Worm (Caenorhabditis elegans) whole organism, late embryonic: ENCODE results near the gene C01G10.1.
"Not testable (repeated sequence)": the region's sequence is repeated elsewhere in the genome, so short reads cannot be mapped to it uniquely, and the experiment has no call there.

Experiments used
- F13H6.1 ChIP-seq: sonication (generic microtip); optimal IDR thresholded peaks from 2 replicates; lab custom pipeline; 2016; ENCODE audit warnings: missing genetic modification characterization, missing compliant biosample characterization
- K09A11.1 ChIP-seq: sonication (generic microtip); optimal IDR thresholded peaks from 2 replicates; lab custom pipeline; 2017; ENCODE audit warnings: antibody characterized with exemption, mild to moderate bottlenecking, missing genetic modification characterization, missing compliant biosample characterization; ENCODE audit not compliant: insufficient read depth
- Y22D7AL.16 ChIP-seq: sonication (generic microtip); optimal IDR thresholded peaks from 2 replicates; lab custom pipeline; 2016; ENCODE audit warnings: missing genetic modification characterization, missing compliant biosample characterization
- ahr-1 ChIP-seq: sonication (generic microtip); optimal IDR thresholded peaks from 2 replicates; lab custom pipeline; 2016; ENCODE audit warnings: missing genetic modification characterization, missing compliant biosample characterization
- ama-1 ChIP-seq: fragments of 150-350 bp; optimal IDR thresholded peaks from 2 replicates; lab custom pipeline; 2014
- ceh-19 ChIP-seq: fragments of 200-800 bp; sonication (Bioruptor generic); optimal IDR thresholded peaks from 2 replicates; lab custom pipeline; 2018; ENCODE audit warnings: mild to moderate bottlenecking, missing genetic modification characterization, missing compliant biosample characterization
- ceh-2 ChIP-seq: sonication (generic microtip); optimal IDR thresholded peaks from 2 replicates; lab custom pipeline; 2016; ENCODE audit warnings: missing genotype, missing genetic modification characterization, missing compliant biosample characterization
- ceh-24 ChIP-seq: sonication (generic microtip); optimal IDR thresholded peaks from 2 replicates; lab custom pipeline; 2016; ENCODE audit warnings: mild to moderate bottlenecking, missing genetic modification characterization, missing compliant biosample characterization
- ceh-34 ChIP-seq: sonication (generic microtip); optimal IDR thresholded peaks from 2 replicates; lab custom pipeline; 2016; ENCODE audit warnings: mild to moderate bottlenecking, missing genetic modification characterization, missing compliant biosample characterization
- ceh-45 ChIP-seq: fragments of 200-800 bp; sonication (Bioruptor generic); IDR thresholded peaks from 2 replicates; pipeline ENCODE4 v1.3.6; 2022; ENCODE audit warnings: missing genetic modification reagents, missing genetic modification characterization, missing compliant biosample characterization
- ceh-6 ChIP-seq: fragments of 200-800 bp; sonication (Bioruptor generic); optimal IDR thresholded peaks from 2 replicates; lab custom pipeline; 2018; ENCODE audit warnings: mild to moderate bottlenecking, missing genetic modification characterization, missing compliant biosample characterization
- ceh-9 ChIP-seq: sonication (generic microtip); optimal IDR thresholded peaks from 2 replicates; lab custom pipeline; 2016; ENCODE audit warnings: mild to moderate bottlenecking, missing genetic modification characterization, inconsistent platforms, missing compliant biosample characterization
- fax-1 ChIP-seq: sonication (generic microtip); optimal IDR thresholded peaks from 2 replicates; lab custom pipeline; 2016; ENCODE audit warnings: missing genotype, missing genetic modification characterization, missing compliant biosample characterization
- fkh-10 ChIP-seq: fragments of 150-350 bp; optimal IDR thresholded peaks from 2 replicates; lab custom pipeline; 2014; ENCODE audit warnings: missing biosample characterization, missing genetic modification reagents, missing genetic modification characterization
- fkh-6 ChIP-seq: sonication (generic microtip); optimal IDR thresholded peaks from 2 replicates; lab custom pipeline; 2016; ENCODE audit warnings: missing genetic modification characterization, missing compliant biosample characterization
- gmeb-2 ChIP-seq: sonication (generic microtip); optimal IDR thresholded peaks from 2 replicates; lab custom pipeline; 2016; ENCODE audit warnings: missing genetic modification characterization, inconsistent platforms, missing compliant biosample characterization
- hlh-13 ChIP-seq: fragments of 200-800 bp; sonication (Bioruptor generic); optimal IDR thresholded peaks from 2 replicates; lab custom pipeline; 2018; ENCODE audit warnings: mild to moderate bottlenecking, missing genetic modification characterization, missing compliant biosample characterization
- hlh-30 ChIP-seq: sonication (generic microtip); optimal IDR thresholded peaks from 2 replicates; lab custom pipeline; 2017; ENCODE audit warnings: antibody characterized with exemption, missing genetic modification characterization, missing compliant biosample characterization; ENCODE audit not compliant: insufficient read depth
- hlh-8 ChIP-seq: sonication (generic microtip); optimal IDR thresholded peaks from 2 replicates; lab custom pipeline; 2016; ENCODE audit warnings: missing genotype, missing genetic modification characterization, missing compliant biosample characterization
- mec-3 ChIP-seq: sonication (generic microtip); optimal IDR thresholded peaks from 2 replicates; lab custom pipeline; 2016; ENCODE audit warnings: borderline replicate concordance, missing genetic modification characterization, missing compliant biosample characterization
- nfya-1 ChIP-seq: sonication (generic microtip); optimal IDR thresholded peaks from 2 replicates; lab custom pipeline; 2017; ENCODE audit warnings: missing genetic modification characterization, mild to moderate bottlenecking, missing compliant biosample characterization, antibody characterized with exemption, moderate library complexity
- nhr-11 ChIP-seq: fragments of 150-350 bp; optimal IDR thresholded peaks from 2 replicates; lab custom pipeline; 2014; ENCODE audit warnings: missing biosample characterization, missing genetic modification characterization
- npax-4 ChIP-seq: sonication (generic microtip); optimal IDR thresholded peaks from 2 replicates; lab custom pipeline; 2016; ENCODE audit warnings: missing genetic modification characterization, missing compliant biosample characterization
- odd-2 ChIP-seq: sonication (generic microtip); optimal IDR thresholded peaks from 2 replicates; lab custom pipeline; 2017; ENCODE audit warnings: antibody characterized with exemption, mild to moderate bottlenecking, missing genetic modification characterization, missing compliant biosample characterization
- pag-3 ChIP-seq: sonication (generic microtip); optimal IDR thresholded peaks from 2 replicates; lab custom pipeline; 2016; ENCODE audit warnings: missing compliant biosample characterization, missing genetic modification characterization, borderline replicate concordance
- pha-4 ChIP-seq: fragments of 150-350 bp; optimal IDR thresholded peaks from 2 replicates; lab custom pipeline; 2018; ENCODE audit warnings: missing biosample characterization, missing genetic modification reagents, missing genetic modification characterization
- pqm-1 ChIP-seq: sonication (generic microtip); optimal IDR thresholded peaks from 2 replicates; lab custom pipeline; 2016; ENCODE audit warnings: missing genetic modification characterization, missing compliant biosample characterization
- pros-1 ChIP-seq: fragments of 150-350 bp; optimal IDR thresholded peaks from 2 replicates; lab custom pipeline; 2014; ENCODE audit warnings: missing biosample characterization, missing genetic modification reagents, missing genetic modification characterization
- ref-2 ChIP-seq: sonication (generic microtip); optimal IDR thresholded peaks from 2 replicates; lab custom pipeline; 2016; ENCODE audit warnings: missing genetic modification characterization, missing compliant biosample characterization
- tbx-2 ChIP-seq: sonication (generic microtip); optimal IDR thresholded peaks from 2 replicates; lab custom pipeline; 2016; ENCODE audit warnings: missing genetic modification characterization, missing compliant biosample characterization
- ztf-16 ChIP-seq: sonication (generic microtip); optimal IDR thresholded peaks from 2 replicates; lab custom pipeline; 2017; ENCODE audit warnings: missing genetic modification characterization, missing compliant biosample characterization

C01G10.1 gene

ce11 chrV:15105893-15106598 is 6.5 kb downstream of the C01G10.1 start, which contains the start of gene C01G10.14:
Gene C01G10.14, minus strand, starts transcription at chrV:15105943.
- TF ChIP-seq fkh-6, ztf-16, nhr-11 (tag; lab: Kevin White, UChicago): not testable (repeated sequence)

- TF ChIP-seq ama-1 (lab: Kevin White, UChicago) (no peak), Y22D7AL.16 (no peak), odd-2 (tag; lab: Kevin White, UChicago) (no peak), hlh-30 (tag; lab: Kevin White, UChicago) (no peak), F13H6.1 (tag; lab: Kevin White, UChicago) (no peak)
- TF ChIP-seq, all 69 proteins: peak for 0
These were observed 9.7 kb downstream of the C01G10.1 start, which contains the start of gene Y75B12A.2 for ce11 chrV:15109260-15109659. Gene Y75B12A.2, plus strand, starts transcription at chrV:15109560.

- TF ChIP-seq pha-4 (tag; lab: Kevin White, UChicago) (no peak), hlh-13 (GFP tag; lab: Kevin White, UChicago) (no peak), ceh-19 (GFP tag; lab: Kevin White, UChicago) (no peak), ceh-24 (no peak), ref-2 (tag; lab: Kevin White, UChicago) (no peak), npax-4 (tag; lab: Kevin White, UChicago) (no peak), ceh-6 (GFP tag; lab: Kevin White, UChicago) (no peak), ceh-45 (GFP tag; lab: Robert Waterston, UW) (no peak), fkh-6 (tag; lab: Kevin White, UChicago) (no peak), ama-1 (lab: Kevin White, UChicago) (no peak), fkh-10 (GFP tag; lab: Kevin White, UChicago) (no peak), hlh-8 (tag; lab: Kevin White, UChicago) (no peak)
- TF ChIP-seq, all 69 proteins: peak for 0
These were observed 12.1 kb downstream of the C01G10.1 start, which contains the start of gene T01G5.7 for ce11 chrV:15111660-15112059. Gene T01G5.7, plus strand, starts transcription at chrV:15111960.

ce11 chrV:15113992-15114391 is 14.4 kb downstream of the C01G10.1 start, which contains the start of gene T01G5.6:
Gene T01G5.6, minus strand, starts transcription at chrV:15114092.
- no peak for TF ChIP-seq pqm-1 (tag; lab: Kevin White, UChicago)
- no peak for TF ChIP-seq pag-3 (tag; lab: Kevin White, UChicago)
- TF ChIP-seq ceh-2 (tag; lab: Kevin White, UChicago) = no peak
- TF ChIP-seq mec-3 (tag; lab: Kevin White, UChicago) = no peak
- TF ChIP-seq K09A11.1 (tag; lab: Kevin White, UChicago) = no peak
- no peak for TF ChIP-seq fax-1 (tag; lab: Kevin White, UChicago)
- no peak for TF ChIP-seq gmeb-2 (tag; lab: Kevin White, UChicago)
- TF ChIP-seq fkh-6 (tag; lab: Kevin White, UChicago) = no peak
- no peak for TF ChIP-seq tbx-2 (tag; lab: Kevin White, UChicago)
- no peak for TF ChIP-seq ahr-1
- no peak for TF ChIP-seq nfya-1 (tag; lab: Kevin White, UChicago)
- TF ChIP-seq pros-1 = no peak
- no peak for TF ChIP-seq ceh-24
- no peak for TF ChIP-seq ceh-9

ce11 chrV:15115968-15116367 is 16.4 kb downstream of the C01G10.1 start, which contains the start of gene T01G5.8:
Gene T01G5.8, plus strand, starts transcription at chrV:15116268.
- TF ChIP-seq nfya-1 (tag; lab: Kevin White, UChicago); ceh-34; hlh-13 (GFP tag; lab: Kevin White, UChicago): not testable (repeated sequence)
